Worm (Caenorhabditis elegans) whole organism, L3 larva: ENCODE data around the gene aps-2.

Experiments
- R02D3.7 ChIP-seq: fragments of 150-350 bp; optimal IDR thresholded peaks from 2 replicates; lab custom pipeline; 2014; ENCODE audit warnings: missing biosample characterization, missing genetic modification characterization
- ZK546.5 ChIP-seq: sonication (generic microtip); optimal IDR thresholded peaks from 2 replicates; lab custom pipeline; 2017; ENCODE audit warnings: missing biosample characterization, missing genetic modification characterization
- aly-2 ChIP-seq: fragments of 150-350 bp; optimal IDR thresholded peaks from 2 replicates; lab custom pipeline; 2014; ENCODE audit warnings: missing biosample characterization, missing genetic modification characterization
- ama-1 ChIP-seq: fragments of 150-350 bp; optimal IDR thresholded peaks from 2 replicates; lab custom pipeline; 2018
- ceh-28 ChIP-seq: fragments of 150-350 bp; optimal IDR thresholded peaks from 2 replicates; lab custom pipeline; 2014; ENCODE audit warnings: missing biosample characterization, missing genetic modification reagents, missing genetic modification characterization
- ceh-82 ChIP-seq: fragments of 150-350 bp; optimal IDR thresholded peaks from 2 replicates; lab custom pipeline; 2014; ENCODE audit warnings: missing biosample characterization, missing genetic modification characterization
- daf-12 ChIP-seq: fragments of 150-350 bp; optimal IDR thresholded peaks from 2 replicates; lab custom pipeline; 2014; ENCODE audit warnings: missing biosample characterization, missing genetic modification reagents, missing genetic modification characterization
- egl-27 ChIP-seq: sonication (generic microtip); optimal IDR thresholded peaks from 4 replicates; lab custom pipeline; 2017; ENCODE audit warnings: missing biosample characterization, missing genetic modification reagents, missing genetic modification characterization
- egl-5 ChIP-seq: fragments of 150-350 bp; optimal IDR thresholded peaks from 2 replicates; lab custom pipeline; 2017; ENCODE audit warnings: missing biosample characterization, missing genetic modification reagents, missing genetic modification characterization, inconsistent platforms
- elt-1 ChIP-seq: fragments of 150-350 bp; optimal IDR thresholded peaks from 2 replicates; lab custom pipeline; 2014; ENCODE audit warnings: missing biosample characterization, missing genetic modification characterization
- elt-2 ChIP-seq: sonication (generic microtip); optimal IDR thresholded peaks from 2 replicates; lab custom pipeline; 2016; ENCODE audit warnings: missing genetic modification reagents, mild to moderate bottlenecking, missing genetic modification characterization, missing compliant biosample characterization
- fkh-10 ChIP-seq: sonication (generic microtip); optimal IDR thresholded peaks from 2 replicates; lab custom pipeline; 2017; ENCODE audit warnings: missing biosample characterization, missing genetic modification reagents, missing genetic modification characterization
- fos-1 ChIP-seq: fragments of 150-350 bp; optimal IDR thresholded peaks from 2 replicates; lab custom pipeline; 2014; ENCODE audit warnings: missing biosample characterization, missing genetic modification characterization
- hmg-11 ChIP-seq: sonication (generic microtip); optimal IDR thresholded peaks from 2 replicates; lab custom pipeline; 2016; ENCODE audit warnings: missing genetic modification characterization, missing compliant biosample characterization
- lin-15B ChIP-seq: fragments of 150-350 bp; optimal IDR thresholded peaks from 2 replicates; lab custom pipeline; 2014; ENCODE audit warnings: missing biosample characterization, missing genetic modification characterization
- lin-39 ChIP-seq: fragments of 150-350 bp; optimal IDR thresholded peaks from 2 replicates; lab custom pipeline; 2018; ENCODE audit warnings: missing biosample characterization, missing genetic modification reagents, missing genetic modification characterization
- lsy-12 ChIP-seq: sonication (generic microtip); optimal IDR thresholded peaks from 2 replicates; lab custom pipeline; 2016; ENCODE audit warnings: mild to moderate bottlenecking, missing genetic modification characterization, missing compliant biosample characterization
- nfya-1 ChIP-seq: sonication (generic microtip); optimal IDR thresholded peaks from 2 replicates; lab custom pipeline; 2017; ENCODE audit warnings: missing genetic modification characterization, mild to moderate bottlenecking, missing compliant biosample characterization, antibody characterized with exemption, moderate library complexity; ENCODE audit not compliant: insufficient read depth
- nhr-11 ChIP-seq: fragments of 150-350 bp; optimal IDR thresholded peaks from 2 replicates; lab custom pipeline; 2014; ENCODE audit warnings: missing biosample characterization, missing genetic modification characterization
- nhr-23 ChIP-seq: fragments of 150-350 bp; optimal IDR thresholded peaks from 2 replicates; lab custom pipeline; 2014; ENCODE audit warnings: missing biosample characterization, missing genetic modification reagents, missing genetic modification characterization
- nhr-237 ChIP-seq: fragments of 150-350 bp; optimal IDR thresholded peaks from 2 replicates; lab custom pipeline; 2014; ENCODE audit warnings: missing biosample characterization, missing genetic modification characterization
- nhr-25 ChIP-seq: sonication (generic microtip); optimal IDR thresholded peaks from 2 replicates; lab custom pipeline; 2017; ENCODE audit warnings: missing biosample characterization, missing genetic modification characterization
- nhr-28 ChIP-seq: fragments of 150-350 bp; optimal IDR thresholded peaks from 2 replicates; lab custom pipeline; 2014; ENCODE audit warnings: missing biosample characterization, missing genetic modification characterization
- nhr-43 ChIP-seq: sonication (generic microtip); optimal IDR thresholded peaks from 2 replicates; lab custom pipeline; 2016; ENCODE audit warnings: mild to moderate bottlenecking, missing genetic modification characterization, missing compliant biosample characterization; ENCODE audit not compliant: poor library complexity, severe bottlenecking
- nhr-67 ChIP-seq: fragments of 150-350 bp; optimal IDR thresholded peaks from 2 replicates; lab custom pipeline; 2014; ENCODE audit warnings: missing biosample characterization, missing genetic modification characterization
- nhr-76 ChIP-seq: fragments of 150-350 bp; sonication (generic microtip); optimal IDR thresholded peaks from 5 replicates; lab custom pipeline; 2014; ENCODE audit warnings: missing biosample characterization, missing genetic modification characterization
- nhr-77 ChIP-seq: fragments of 150-350 bp; optimal IDR thresholded peaks from 2 replicates; lab custom pipeline; 2014; ENCODE audit warnings: missing biosample characterization, missing genetic modification characterization
- pha-4 ChIP-seq: fragments of 150-350 bp; optimal IDR thresholded peaks from 2 replicates; lab custom pipeline; 2014; ENCODE audit warnings: missing biosample characterization, missing genetic modification reagents, missing genetic modification characterization
- pqm-1 ChIP-seq: fragments of 150-350 bp; optimal IDR thresholded peaks from 2 replicates; lab custom pipeline; 2017; ENCODE audit warnings: missing biosample characterization, missing genetic modification characterization, inconsistent platforms
- skn-1 ChIP-seq: fragments of 150-350 bp; optimal IDR thresholded peaks from 2 replicates; lab custom pipeline; 2014; ENCODE audit warnings: missing biosample characterization, missing genetic modification characterization
- snpc-4 ChIP-seq: fragments of 150-350 bp; optimal IDR thresholded peaks from 2 replicates; lab custom pipeline; 2014; ENCODE audit warnings: missing biosample characterization, missing genetic modification characterization
- tbx-2 ChIP-seq: sonication (generic microtip); optimal IDR thresholded peaks from 2 replicates; lab custom pipeline; 2016; ENCODE audit warnings: mild to moderate bottlenecking, missing genetic modification characterization, missing compliant biosample characterization
- unc-39 ChIP-seq: sonication (generic microtip); optimal IDR thresholded peaks from 4 replicates; lab custom pipeline; 2017; ENCODE audit warnings: missing biosample characterization, missing genetic modification characterization
- unc-62 ChIP-seq: fragments of 150-350 bp; sonication (generic microtip); optimal IDR thresholded peaks from 4 replicates; lab custom pipeline; 2014; ENCODE audit warnings: missing biosample characterization, missing genetic modification reagents, missing genetic modification characterization
- zag-1 ChIP-seq: fragments of 150-350 bp; optimal IDR thresholded peaks from 2 replicates; lab custom pipeline; 2014; ENCODE audit warnings: missing biosample characterization, missing genetic modification characterization
- ztf-11 ChIP-seq: fragments of 150-350 bp; optimal IDR thresholded peaks from 2 replicates; lab custom pipeline; 2014; ENCODE audit warnings: missing biosample characterization, missing genetic modification characterization
- ztf-4 ChIP-seq: fragments of 150-350 bp; optimal IDR thresholded peaks from 2 replicates; lab custom pipeline; 2014; ENCODE audit warnings: missing biosample characterization, missing genetic modification characterization

aps-2 gene

ce11 chrX:4453820-4454219 is 4.3 kb upstream of the aps-2 start, which contains the start of gene F02E8.4:
Gene F02E8.4, plus strand, starts transcription at chrX:4454120.
- TF ChIP-seq skn-1: no peak

ce11 chrX:4462390-4462789 is 4.3 kb downstream of the aps-2 start, which contains the start of gene atg-16.1:
Gene atg-16.1, minus strand, starts transcription at chrX:4462465.
- peak; percentile 35 for TF ChIP-seq nhr-23 (tag; lab: Kevin White, UChicago)
- TF ChIP-seq unc-39 (tag; lab: Kevin White, UChicago): no peak
- no peak for TF ChIP-seq R02D3.7
- TF ChIP-seq nhr-67: no peak
- TF ChIP-seq ZK546.5 (tag; lab: Kevin White, UChicago): no peak
- TF ChIP-seq nhr-25 (tag; lab: Kevin White, UChicago): peak; percentile 52
- peak; percentile 68 for TF ChIP-seq snpc-4 (tag; lab: Kevin White, UChicago)
- TF ChIP-seq lin-39: peak; percentile 30
- no peak for TF ChIP-seq unc-62
- TF ChIP-seq pqm-1 (tag; lab: Kevin White, UChicago): peak; percentile 7
- TF ChIP-seq elt-2 (tag; lab: Kevin White, UChicago): no peak
- no peak for TF ChIP-seq ztf-11 (tag; lab: Kevin White, UChicago)
- no peak for TF ChIP-seq zag-1 (tag; lab: Kevin White, UChicago)
- TF ChIP-seq lin-15B (tag; lab: Kevin White, UChicago): peak; percentile 62
- peak; percentile 59 for TF ChIP-seq nfya-1 (tag; lab: Kevin White, UChicago)
- no peak for TF ChIP-seq tbx-2
- no peak for TF ChIP-seq fkh-10 (GFP tag; lab: Kevin White, UChicago)
- no peak for TF ChIP-seq ceh-82
- no peak for TF ChIP-seq egl-27
- no peak for TF ChIP-seq fos-1 (tag; lab: Kevin White, UChicago)
- no peak for TF ChIP-seq nhr-77 (tag; lab: Kevin White, UChicago)
- TF ChIP-seq nhr-237: no peak
- no peak for TF ChIP-seq nhr-11 (tag; lab: Kevin White, UChicago)
- TF ChIP-seq pha-4 (tag; lab: Kevin White, UChicago): peak; percentile 74
- no peak for TF ChIP-seq ceh-28
- peak; percentile 27 for TF ChIP-seq hmg-11 (tag; lab: Kevin White, UChicago)

- TF ChIP-seq fos-1 (tag; lab: Kevin White, UChicago): no peak
- no peak for TF ChIP-seq nhr-28
- no peak for TF ChIP-seq elt-1 (tag; lab: Kevin White, UChicago)
- TF ChIP-seq aly-2 (tag; lab: Kevin White, UChicago): no peak
- no peak for TF ChIP-seq pha-4 (tag; lab: Kevin White, UChicago)
- no peak for TF ChIP-seq egl-27
- TF ChIP-seq pqm-1 (tag; lab: Kevin White, UChicago): no peak
These were observed 6.3 kb downstream of the aps-2 start for ce11 chrX:4464367-4464766.

ce11 chrX:4466218-4466617 is 8.1 kb downstream of the aps-2 start, which contains the start of gene nmur-3:
Gene nmur-3, plus strand, starts transcription at chrX:4466518.
- TF ChIP-seq snpc-4 (tag; lab: Kevin White, UChicago) (no peak), nhr-11 (tag; lab: Kevin White, UChicago) (no peak), elt-1 (tag; lab: Kevin White, UChicago) (no peak), lsy-12 (tag; lab: Kevin White, UChicago) (no peak), ztf-11 (tag; lab: Kevin White, UChicago) (no peak), egl-5 (tag; lab: Kevin White, UChicago) (no peak), ceh-28 (no peak), daf-12 (no peak), fos-1 (tag; lab: Kevin White, UChicago) (no peak), nhr-76 (tag; lab: Kevin White, UChicago) (no peak), ztf-4 (tag; lab: Kevin White, UChicago) (no peak), lin-39 (no peak), nhr-43 (no peak), ama-1 (lab: Kevin White, UChicago) (no peak), nhr-25 (tag; lab: Kevin White, UChicago) (no peak), nhr-28 (no peak), nhr-237 (no peak), ceh-82 (no peak), hmg-11 (tag; lab: Kevin White, UChicago) (no peak)
